Fruit fly (Drosophila melanogaster) S2 (cell line): ENCODE measurements around the gene Papss.

Source experiments
- CG8478 ChIP-seq: fragments of >200 bp; optimal IDR thresholded peaks from 2 replicates; lab custom pipeline; 2018
- CTCF ChIP-seq, 2 experiments: fragments of >200 bp; optimal IDR thresholded peaks; 2 replicates each; lab custom pipeline; 2018

The Papss gene

dm6 chr3L:19845047-19845906 lies at the start of gene Papss:
Gene Papss (plus strand): TSS chr3L:19845293.
- no peak for TF ChIP-seq CTCF (optimal IDR thresholded peaks at IDR 0.05; lab: Kevin White, UChicago)
- TF ChIP-seq CG8478 (lab: Kevin White, UChicago): no peak

dm6 chr3L:19798978-19799377 lies 46.1 kb upstream of the Papss start, which contains the start of gene Ir76a:
Gene Ir76a (plus strand): TSS chr3L:19799278.
- TF ChIP-seq CG8478 (lab: Kevin White, UChicago) (no peak), CTCF (optimal IDR thresholded peaks at IDR 0.05; lab: Kevin White, UChicago) (no peak)

dm6 chr3L:19801105-19801504 lies 44.0 kb upstream of the Papss start, which contains the start of gene CG14102:
Gene CG14102 (minus strand): TSS chr3L:19801291.
- TF ChIP-seq CTCF (optimal IDR thresholded peaks at IDR 0.05; lab: Kevin White, UChicago) (no peak), CG8478 (lab: Kevin White, UChicago) (no peak)

dm6 chr3L:19804908-19805307 lies 40.2 kb upstream of the Papss start, which contains the start of the genes TORIP and Ccdc58:
Gene TORIP (minus strand): TSS chr3L:19805080.
Gene Ccdc58 (plus strand): TSS chr3L:19805181.
- TF ChIP-seq CG8478 (lab: Kevin White, UChicago): no peak
- no peak for TF ChIP-seq CTCF (optimal IDR thresholded peaks at IDR 0.05; lab: Kevin White, UChicago)

- TF ChIP-seq CTCF (optimal IDR thresholded peaks at IDR 0.05; lab: Kevin White, UChicago): no peak
- TF ChIP-seq CG8478 (lab: Kevin White, UChicago): no peak
Observed at dm6 chr3L:19805895-19806294, 39.2 kb upstream of the Papss start, which contains the start of gene CG34116. Gene CG34116 (minus strand): TSS chr3L:19806036.

dm6 chr3L:19807103-19807502 lies 38.0 kb upstream of the Papss start, which contains the start of the genes CG14104 and Kap-alpha1:
Gene CG14104 (minus strand): TSS chr3L:19807199.
Gene Kap-alpha1 (plus strand): TSS chr3L:19807232.
- TF ChIP-seq CTCF (optimal IDR thresholded peaks at IDR 0.05; lab: Kevin White, UChicago) (no peak), CG8478 (lab: Kevin White, UChicago) (no peak)

- TF ChIP-seq CTCF (optimal IDR thresholded peaks at IDR 0.05; lab: Kevin White, UChicago): no peak
- no peak for TF ChIP-seq CG8478 (lab: Kevin White, UChicago)
Observed at dm6 chr3L:19807521-19807920, 37.6 kb upstream of the Papss start.

- TF ChIP-seq CG8478 (lab: Kevin White, UChicago) (no peak), CTCF (optimal IDR thresholded peaks at IDR 0.05; lab: Kevin White, UChicago) (no peak)
Observed at dm6 chr3L:19812491-19812890, 32.6 kb upstream of the Papss start.

dm6 chr3L:19813075-19813903 lies 31.8 kb upstream of the Papss start, which contains the start of gene Cyp305a1:
Gene Cyp305a1 (minus strand): TSS chr3L:19813339.
- TF ChIP-seq CTCF (optimal IDR thresholded peaks at IDR 0.05; lab: Kevin White, UChicago): no peak
- TF ChIP-seq CG8478 (lab: Kevin White, UChicago): no peak

dm6 chr3L:19815472-19816150 lies 29.5 kb upstream of the Papss start, which contains the start of gene cyc:
Gene cyc (minus strand): TSS chr3L:19815938.
- TF ChIP-seq CTCF (optimal IDR thresholded peaks at IDR 0.05; lab: Kevin White, UChicago): no peak

- TF ChIP-seq CG8478 (lab: Kevin White, UChicago): no peak
- TF ChIP-seq CTCF (optimal IDR thresholded peaks at IDR 0.05; lab: Kevin White, UChicago): peak in 1 of 2 experiments; percentile 9
Observed at dm6 chr3L:19817807-19818531, 27.1 kb upstream of the Papss start, which contains the start of the genes Fibp and Deaf1. Gene Fibp (minus strand): TSS chr3L:19817967. Gene Deaf1 (plus strand): TSS chr3L:19818174.

dm6 chr3L:19818701-19819100 lies 26.4 kb upstream of the Papss start:
- TF ChIP-seq CTCF (optimal IDR thresholded peaks at IDR 0.05; lab: Kevin White, UChicago) (no peak), CG8478 (lab: Kevin White, UChicago) (no peak)

- TF ChIP-seq CG8478 (lab: Kevin White, UChicago) (no peak), CTCF (optimal IDR thresholded peaks at IDR 0.05; lab: Kevin White, UChicago) (no peak)
Observed at dm6 chr3L:19833227-19833626, 11.9 kb upstream of the Papss start.
